Worm (Caenorhabditis elegans) whole organism, L4 larva: ENCODE results near the gene Y22D7AR.3.

Source experiments
- F44E2.7 ChIP-seq: fragments of 200-800 bp; sonication (Bioruptor generic); IDR thresholded peaks from 2 replicates; pipeline ENCODE4 v2.1.2; 2022; ENCODE audit warnings: missing genetic modification characterization, missing compliant biosample characterization
- ama-1 ChIP-seq: fragments of 150-350 bp; optimal IDR thresholded peaks from 2 replicates; lab custom pipeline; 2014; ENCODE audit warnings: inconsistent platforms, mixed read lengths
- ceh-44 ChIP-seq: fragments of 200-800 bp; sonication (Bioruptor generic); IDR thresholded peaks from 2 replicates; pipeline ENCODE4 v1.3.6; 2022; ENCODE audit warnings: missing genetic modification reagents, missing genetic modification characterization, missing compliant biosample characterization
- fkh-10 ChIP-seq: fragments of 150-350 bp; optimal IDR thresholded peaks from 2 replicates; lab custom pipeline; 2014; ENCODE audit warnings: missing biosample characterization, missing genetic modification reagents, missing genetic modification characterization
- fos-1 ChIP-seq: fragments of 150-350 bp; optimal IDR thresholded peaks from 2 replicates; lab custom pipeline; 2014; ENCODE audit warnings: missing biosample characterization, missing genetic modification characterization
- lim-7 ChIP-seq: fragments of 200-800 bp; sonication (Bioruptor generic); IDR thresholded peaks from 2 replicates; pipeline ENCODE4 v1.3.6; 2022; ENCODE audit warnings: missing genetic modification characterization, missing compliant biosample characterization
- lin-13 ChIP-seq: fragments of 150-350 bp; optimal IDR thresholded peaks from 2 replicates; lab custom pipeline; 2014; ENCODE audit warnings: missing biosample characterization, missing genetic modification reagents, missing genetic modification characterization
- mdl-1 ChIP-seq, 2 experiments: fragments of 150-350 bp in 1 of 2; sonication (generic microtip) in 1 of 2; optimal IDR thresholded peaks; 2 replicates each; lab custom pipeline; 2014 to 2017; ENCODE audit warnings: missing biosample characterization in 2 of 2, missing genetic modification characterization in 2 of 2
- nhr-76 ChIP-seq: fragments of 150-350 bp; optimal IDR thresholded peaks from 2 replicates; lab custom pipeline; 2014; ENCODE audit warnings: missing biosample characterization, missing genetic modification characterization
- unc-39 ChIP-seq: sonication (generic microtip); optimal IDR thresholded peaks from 2 replicates; lab custom pipeline; 2017; ENCODE audit warnings: missing biosample characterization, missing genetic modification characterization
- unc-62 ChIP-seq, 3 experiments: fragments of 150-350 bp in 1 of 3; sonication (generic microtip); optimal IDR thresholded peaks in 2 of 3; peaks in 1 of 3; 1 replicate in 1 of 3; 2 replicates in 2 of 3; lab custom pipeline; 2014 to 2017; ENCODE audit warnings: missing biosample characterization in 3 of 3, missing genetic modification characterization in 3 of 3, missing genetic modification reagents in 3 of 3, missing genotype in 1 of 3

ce11 chrIII:1626524-1626923 is 39.1 kb downstream of the Y22D7AR.3 start, which contains the start of gene Y22D7AL.4:
- TF ChIP-seq unc-39 (no peak), ceh-44 (GFP tag; lab: Robert Waterston, UW) (no peak), unc-62 (GFP tag; optimal IDR thresholded peaks at IDR 0.05 in 1 of 2; lab: Kevin White, UChicago) (no peak), unc-62 (tag; optimal IDR thresholded peaks at IDR 0.05; lab: Kevin White, UChicago) (no peak), lin-13 (GFP tag; lab: Kevin White, UChicago) (no peak), F44E2.7 (GFP tag; lab: Robert Waterston, UW) (no peak), fos-1 (tag; lab: Kevin White, UChicago) (no peak), fkh-10 (no peak), ama-1 (lab: Kevin White, UChicago) (no peak), mdl-1 (tag; optimal IDR thresholded peaks at IDR 0.05; lab: Kevin White, UChicago) (no peak), lim-7 (GFP tag; lab: Robert Waterston, UW) (no peak), nhr-76 (no peak)
